Fruit fly (Drosophila melanogaster) whole organism, embryonic: ENCODE data around the gene CG7889.

Source experiments
- Atf-2 ChIP-seq: fragments of 200-800 bp; sonication (Bioruptor generic); optimal IDR thresholded peaks from 2 replicates; lab custom pipeline; 2016; ENCODE audit warnings: missing biosample characterization, missing genetic modification characterization
- B-H2 ChIP-seq: fragments of 200-800 bp; sonication (Bioruptor generic); optimal IDR thresholded peaks from 2 replicates; lab custom pipeline; 2018; ENCODE audit warnings: missing biosample characterization, mild to moderate bottlenecking, missing genetic modification characterization
- BEAF-32 ChIP-seq: fragments of 200-800 bp; sonication (Bioruptor generic); optimal IDR thresholded peaks from 3 replicates; lab custom pipeline; 2017; ENCODE audit warnings: missing biosample characterization, missing genetic modification characterization, mild to moderate bottlenecking, moderate library complexity, missing genetic modification reagents
- CG10274 ChIP-seq: fragments of 200-800 bp; sonication (Bioruptor generic); optimal IDR thresholded peaks from 3 replicates; lab custom pipeline; 2017; ENCODE audit warnings: missing biosample characterization, mild to moderate bottlenecking, missing genetic modification characterization
- CG13287 ChIP-seq: fragments of 200-800 bp; sonication (Bioruptor generic); IDR thresholded peaks from 2 replicates; pipeline ENCODE4 v1.3.6; 2022; ENCODE audit warnings: missing biosample characterization, missing genetic modification characterization; ENCODE audit not compliant: partially characterized antibody
- CG17361 ChIP-seq: fragments of 200-800 bp; sonication (Bioruptor generic); IDR thresholded peaks from 3 replicates; pipeline ENCODE4 v1.3.6; 2022; ENCODE audit warnings: missing biosample characterization, missing genetic modification characterization
- CG17612 ChIP-seq: fragments of 200-800 bp; sonication (Bioruptor generic); IDR thresholded peaks from 2 replicates; pipeline ENCODE4 v1.3.6; 2022; ENCODE audit warnings: missing biosample characterization, missing genetic modification characterization
- CG1832 ChIP-seq: fragments of 200-800 bp; sonication (Bioruptor generic); optimal IDR thresholded peaks from 2 replicates; lab custom pipeline; 2017; ENCODE audit warnings: missing biosample characterization, mild to moderate bottlenecking, missing genetic modification characterization, inconsistent platforms
- CG18764 ChIP-seq: fragments of 200-800 bp; sonication (Bioruptor generic); optimal IDR thresholded peaks from 3 replicates; lab custom pipeline; 2016; ENCODE audit warnings: missing biosample characterization, missing genetic modification characterization
- CG2199 ChIP-seq: fragments of 200-800 bp; sonication (Bioruptor generic); IDR thresholded peaks from 3 replicates; pipeline ENCODE4 v1.3.6; 2022; ENCODE audit warnings: missing biosample characterization, missing genetic modification characterization
- CG2712 ChIP-seq: fragments of 200-800 bp; optimal IDR thresholded peaks from 3 replicates; lab custom pipeline; 2019; ENCODE audit warnings: missing biosample characterization, mild to moderate bottlenecking, missing genetic modification characterization, moderate library complexity
- CG30020 ChIP-seq: fragments of 200-800 bp; optimal IDR thresholded peaks from 2 replicates; lab custom pipeline; 2019; ENCODE audit warnings: missing biosample characterization, mild to moderate bottlenecking, missing genetic modification characterization, moderate library complexity
- CG5245 ChIP-seq: fragments of 200-800 bp; sonication (Bioruptor generic); optimal IDR thresholded peaks from 3 replicates; lab custom pipeline; 2016; ENCODE audit warnings: missing biosample characterization, missing genetic modification characterization
- CG6854 ChIP-seq: fragments of 200-800 bp; sonication (Bioruptor generic); optimal IDR thresholded peaks from 3 replicates; lab custom pipeline; 2017; ENCODE audit warnings: missing biosample characterization, mild to moderate bottlenecking, missing genetic modification characterization
- CG7372 ChIP-seq: fragments of 200-800 bp; sonication (Bioruptor generic); IDR thresholded peaks from 2 replicates; pipeline ENCODE4 v1.3.6; 2022; ENCODE audit warnings: missing biosample characterization, missing genetic modification characterization
- CG7556 ChIP-seq: fragments of 200-800 bp; sonication (Bioruptor generic); optimal IDR thresholded peaks from 2 replicates; lab custom pipeline; 2017; ENCODE audit warnings: missing biosample characterization, mild to moderate bottlenecking, missing genetic modification characterization
- CG7745 ChIP-seq: fragments of 200-800 bp; sonication (Bioruptor generic); optimal IDR thresholded peaks from 2 replicates; lab custom pipeline; 2018; ENCODE audit warnings: missing biosample characterization, mild to moderate bottlenecking, missing genetic modification characterization, moderate library complexity
- CG9437 ChIP-seq: fragments of 200-800 bp; sonication (Bioruptor generic); optimal IDR thresholded peaks from 2 replicates; lab custom pipeline; 2018; ENCODE audit warnings: missing biosample characterization, mild to moderate bottlenecking, missing genetic modification characterization
- Drgx ChIP-seq: fragments of 200-800 bp; sonication (Bioruptor generic); IDR thresholded peaks from 2 replicates; pipeline ENCODE4 v1.3.6; 2022; ENCODE audit warnings: missing biosample characterization, missing genetic modification characterization
- Elba2 ChIP-seq: fragments of 200-800 bp; sonication (Bioruptor generic); optimal IDR thresholded peaks from 3 replicates; lab custom pipeline; 2016; ENCODE audit warnings: missing biosample characterization, missing genetic modification characterization
- Lim3 ChIP-seq: fragments of 200-800 bp; sonication (Bioruptor generic); IDR thresholded peaks from 2 replicates; pipeline ENCODE4 v1.3.6; 2022; ENCODE audit warnings: missing biosample characterization, missing genetic modification characterization
- MBD-R2 ChIP-seq: fragments of 200-800 bp; sonication (Bioruptor generic); IDR thresholded peaks from 2 replicates; pipeline ENCODE4 v1.3.6; 2022; ENCODE audit warnings: missing biosample characterization, missing genetic modification characterization
- Meics ChIP-seq: fragments of 200-800 bp; sonication (Bioruptor generic); optimal IDR thresholded peaks from 2 replicates; lab custom pipeline; 2017; ENCODE audit warnings: missing biosample characterization, mild to moderate bottlenecking, missing genetic modification characterization
- Mrtf ChIP-seq: fragments of 200-800 bp; sonication (Bioruptor generic); IDR thresholded peaks from 3 replicates; pipeline ENCODE4 v1.3.6; 2022; ENCODE audit warnings: missing biosample characterization, missing genetic modification characterization
- NFAT ChIP-seq: fragments of 200-800 bp; sonication (Bioruptor generic); IDR thresholded peaks from 2 replicates; pipeline ENCODE4 v1.3.6; 2022; ENCODE audit warnings: missing biosample characterization, missing genetic modification characterization
- Nf-YB ChIP-seq: fragments of 200-800 bp; sonication (Bioruptor generic); optimal IDR thresholded peaks from 3 replicates; lab custom pipeline; 2019; ENCODE audit warnings: missing biosample characterization, mild to moderate bottlenecking, missing genetic modification characterization, moderate library complexity
- Ptx1 ChIP-seq: fragments of 200-800 bp; sonication (Bioruptor generic); IDR thresholded peaks from 2 replicates; pipeline ENCODE4 v1.3.6; 2022; ENCODE audit warnings: missing biosample characterization, missing genetic modification characterization
- Rfx ChIP-seq: fragments of 200-800 bp; sonication (Bioruptor generic); IDR thresholded peaks from 2 replicates; pipeline ENCODE4 v1.3.6; 2022; ENCODE audit warnings: missing biosample characterization, missing genetic modification characterization
- Taf1 ChIP-seq: fragments of 200-800 bp; sonication (Bioruptor generic); IDR thresholded peaks from 2 replicates; pipeline ENCODE4 v1.3.6; 2022; ENCODE audit warnings: missing biosample characterization, missing genetic modification characterization
- Xbp1 ChIP-seq: fragments of 200-800 bp; sonication (Bioruptor generic); optimal IDR thresholded peaks from 3 replicates; lab custom pipeline; 2016; ENCODE audit warnings: missing biosample characterization, mild to moderate bottlenecking, missing genetic modification characterization
- bowl ChIP-seq: fragments of 200-800 bp; sonication (Bioruptor generic); IDR thresholded peaks from 2 replicates; pipeline ENCODE4 v1.3.6; 2022; ENCODE audit warnings: missing biosample characterization, missing genetic modification characterization
- cas ChIP-seq: fragments of 200-800 bp; sonication (Bioruptor generic); IDR thresholded peaks from 2 replicates; pipeline ENCODE4 v1.3.6; 2022; ENCODE audit warnings: missing biosample characterization, missing genetic modification characterization
- croc ChIP-seq: fragments of 200-800 bp; sonication (Bioruptor generic); conservative IDR thresholded peaks from 3 replicates; pipeline ENCODE4 v1.3.6; 2022; ENCODE audit warnings: missing biosample characterization, missing genetic modification characterization
- dati ChIP-seq: fragments of 200-800 bp; sonication (Bioruptor generic); IDR thresholded peaks from 2 replicates; pipeline ENCODE4 v1.3.6; 2022; ENCODE audit warnings: missing biosample characterization, missing genetic modification characterization
- ems ChIP-seq: fragments of 200-800 bp; sonication (Bioruptor generic); optimal IDR thresholded peaks from 3 replicates; lab custom pipeline; 2016; ENCODE audit warnings: missing biosample characterization, missing genetic modification characterization
- fd102C ChIP-seq: fragments of 200-800 bp; sonication (Bioruptor generic); optimal IDR thresholded peaks from 2 replicates; lab custom pipeline; 2018; ENCODE audit warnings: missing biosample characterization, mild to moderate bottlenecking, missing genetic modification characterization, moderate library complexity
- gem ChIP-seq: fragments of 200-800 bp; sonication (Bioruptor generic); optimal IDR thresholded peaks from 2 replicates; lab custom pipeline; 2019; ENCODE audit warnings: missing biosample characterization, mild to moderate bottlenecking, missing genetic modification characterization, moderate library complexity
- grau ChIP-seq: fragments of 200-800 bp; optimal IDR thresholded peaks from 3 replicates; lab custom pipeline; 2019; ENCODE audit warnings: missing biosample characterization, mild to moderate bottlenecking, missing genetic modification characterization, moderate library complexity
- h ChIP-seq: fragments of >200 bp; optimal IDR thresholded peaks from 2 replicates; lab custom pipeline; 2017
- knrl ChIP-seq: fragments of 200-800 bp; sonication (Bioruptor generic); IDR thresholded peaks from 3 replicates; pipeline ENCODE4 v1.3.6; 2022; ENCODE audit warnings: missing biosample characterization, missing genetic modification characterization; ENCODE audit not compliant: partially characterized antibody
- onecut ChIP-seq: fragments of 200-800 bp; sonication (Bioruptor generic); IDR thresholded peaks from 2 replicates; pipeline ENCODE4 v1.3.6; 2022; ENCODE audit warnings: missing biosample characterization, missing genetic modification characterization
- rib ChIP-seq: fragments of 200-800 bp; sonication (Bioruptor generic); IDR thresholded peaks from 2 replicates; pipeline ENCODE4 v1.3.6; 2022; ENCODE audit warnings: missing biosample characterization, missing genetic modification characterization
- sna ChIP-seq: fragments of 200-800 bp; sonication (Bioruptor generic); IDR thresholded peaks from 2 replicates; pipeline ENCODE4 v1.3.6; 2022; ENCODE audit warnings: missing biosample characterization, missing genetic modification characterization; ENCODE audit not compliant: partially characterized antibody
- sqz ChIP-seq: fragments of 200-800 bp; sonication (Bioruptor generic); optimal IDR thresholded peaks from 3 replicates; lab custom pipeline; 2018; ENCODE audit warnings: missing biosample characterization, mild to moderate bottlenecking, missing genetic modification characterization
- tll ChIP-seq, 2 experiments: fragments of 200-800 bp in 1 of 2; fragments of >200 bp in 1 of 2; sonication (Bioruptor generic) in 1 of 2; optimal IDR thresholded peaks; 2 replicates each; lab custom pipeline; 2017 to 2019; ENCODE audit warnings: missing biosample characterization in 2 of 2, missing genetic modification characterization in 2 of 2, mild to moderate bottlenecking in 1 of 2, moderate library complexity in 1 of 2
- toy ChIP-seq: fragments of 200-800 bp; sonication (Bioruptor generic); IDR thresholded peaks from 2 replicates; pipeline ENCODE4 v1.3.6; 2022; ENCODE audit warnings: missing biosample characterization, missing genetic modification characterization
- trh ChIP-seq: fragments of 200-800 bp; sonication (Bioruptor generic); optimal IDR thresholded peaks from 2 replicates; lab custom pipeline; 2016; ENCODE audit warnings: missing biosample characterization, missing genetic modification characterization
- unc-4 ChIP-seq: fragments of 200-800 bp; sonication (Bioruptor generic); IDR thresholded peaks from 2 replicates; pipeline ENCODE4 v1.3.6; 2022; ENCODE audit warnings: missing biosample characterization, missing genetic modification characterization; ENCODE audit not compliant: partially characterized antibody
- unpg ChIP-seq: fragments of 200-800 bp; sonication (Bioruptor generic); optimal IDR thresholded peaks from 3 replicates; lab custom pipeline; 2018; ENCODE audit warnings: missing biosample characterization, mild to moderate bottlenecking, missing genetic modification characterization, moderate library complexity
- vvl ChIP-seq: fragments of 200-800 bp; sonication (Bioruptor generic); IDR thresholded peaks from 2 replicates; pipeline ENCODE4 v1.3.6; 2022; ENCODE audit warnings: missing biosample characterization, missing genetic modification characterization

CG7889 gene

dm6 chrX:19289318-19289970 lies 46.0 kb downstream of the CG7889 start (continued):
- peak; percentile 5 for TF ChIP-seq CG6854
- TF ChIP-seq BEAF-32 (GFP tag; lab: Kevin White, UChicago) = no peak
- peak; percentile 97 for TF ChIP-seq Drgx
- TF ChIP-seq Atf-2 = peak; percentile 82
- TF ChIP-seq NFAT (GFP tag; lab: Robert Waterston, UW) = peak; percentile 79
- peak; percentile 49; the same call in 1 of the 2 replicates for TF ChIP-seq toy (GFP tag; lab: Robert Waterston, UW)
- peak; percentile 80 for TF ChIP-seq Meics (GFP tag; lab: Kevin White, UChicago)
- no peak for TF ChIP-seq tll (GFP tag; optimal IDR thresholded peaks at IDR 0.05; lab: Kevin White, UChicago)
- peak; percentile 36 for TF ChIP-seq CG30020 (tag; lab: Kevin White, UChicago)
- TF ChIP-seq CG1832 (GFP tag; lab: Kevin White, UChicago) = no peak
- no peak for TF ChIP-seq CG13287 (GFP tag; lab: Robert Waterston, UW)
- peak; percentile 70 for TF ChIP-seq Nf-YB (GFP tag; lab: Kevin White, UChicago)
- peak; percentile 82 for TF ChIP-seq CG17612 (GFP tag; lab: Robert Waterston, UW)
- TF ChIP-seq CG9437 (GFP tag; lab: Kevin White, UChicago) = peak; percentile 61
- peak; percentile 71 for TF ChIP-seq trh (GFP tag; lab: Kevin White, UChicago)
- TF ChIP-seq Ptx1 (GFP tag; lab: Robert Waterston, UW) = peak; percentile 94
- TF ChIP-seq unc-4 (GFP tag; lab: Robert Waterston, UW) = no peak
- peak; percentile 98 for TF ChIP-seq vvl (GFP tag; lab: Robert Waterston, UW)
- 0 out of 2 replicates have a peak, but pooled peaks have one; percentile 25 for TF ChIP-seq rib (GFP tag; lab: Robert Waterston, UW)
- peak; percentile 54 for TF ChIP-seq cas
- peak; percentile 91 for TF ChIP-seq unpg (GFP tag; lab: Kevin White, UChicago)
- TF ChIP-seq CG7745 (tag; lab: Kevin White, UChicago) = no peak
- peak; percentile 71 for TF ChIP-seq CG18764 (GFP tag; lab: Kevin White, UChicago)
- peak; percentile 90 for TF ChIP-seq bowl
- peak; percentile 89 for TF ChIP-seq Rfx
- TF ChIP-seq onecut (GFP tag; lab: Robert Waterston, UW) = peak; percentile 90
- peak; percentile 89 for TF ChIP-seq gem (tag; lab: Kevin White, UChicago)
- TF ChIP-seq CG7372 (GFP tag; lab: Robert Waterston, UW) = peak; percentile 84
- no peak for TF ChIP-seq Elba2 (GFP tag; lab: Kevin White, UChicago)
- no peak for TF ChIP-seq sna (GFP tag; lab: Robert Waterston, UW)
- peak; percentile 89 for TF ChIP-seq CG2712 (tag; lab: Kevin White, UChicago)
- TF ChIP-seq CG10274 = peak; percentile 57
- TF ChIP-seq dati (GFP tag; lab: Robert Waterston, UW) = peak; percentile 88
- TF ChIP-seq CG2199 = peak; percentile 92; the same call in 2 of the 3 replicates
- TF ChIP-seq Mrtf (GFP tag; lab: Robert Waterston, UW) = peak; percentile 92
- TF ChIP-seq CG17361 (GFP tag; lab: Robert Waterston, UW) = peak; percentile 85
- TF ChIP-seq Xbp1 = peak; percentile 93
- no peak for TF ChIP-seq knrl (GFP tag; lab: Robert Waterston, UW)
- TF ChIP-seq ems (GFP tag; lab: Kevin White, UChicago) = peak; percentile 89
- TF ChIP-seq fd102C (GFP tag; lab: Kevin White, UChicago) = peak; percentile 17
- peak; percentile 83 for TF ChIP-seq Lim3 (GFP tag; lab: Robert Waterston, UW)
- peak; percentile 51; the same call in 1 of the 2 replicates for TF ChIP-seq MBD-R2 (GFP tag; lab: Robert Waterston, UW)
- TF ChIP-seq Taf1 (GFP tag; lab: Robert Waterston, UW) = 0 out of 2 replicates have a peak, but pooled peaks have one; percentile 22
- TF ChIP-seq grau (tag; lab: Kevin White, UChicago) = peak; percentile 95
- peak; percentile 81 for TF ChIP-seq sqz (GFP tag; lab: Kevin White, UChicago)
- peak; percentile 75 for TF ChIP-seq CG7556 (GFP tag; lab: Kevin White, UChicago)
- TF ChIP-seq h (lab: Kevin White, UChicago) = no peak
- peak; percentile 90 for TF ChIP-seq CG5245
- peak; percentile 21 for TF ChIP-seq B-H2 (GFP tag; lab: Kevin White, UChicago)
- TF ChIP-seq croc = peak; percentile 85
